Worm (Caenorhabditis elegans): ENCODE results near the gene med-1.

DNA sequence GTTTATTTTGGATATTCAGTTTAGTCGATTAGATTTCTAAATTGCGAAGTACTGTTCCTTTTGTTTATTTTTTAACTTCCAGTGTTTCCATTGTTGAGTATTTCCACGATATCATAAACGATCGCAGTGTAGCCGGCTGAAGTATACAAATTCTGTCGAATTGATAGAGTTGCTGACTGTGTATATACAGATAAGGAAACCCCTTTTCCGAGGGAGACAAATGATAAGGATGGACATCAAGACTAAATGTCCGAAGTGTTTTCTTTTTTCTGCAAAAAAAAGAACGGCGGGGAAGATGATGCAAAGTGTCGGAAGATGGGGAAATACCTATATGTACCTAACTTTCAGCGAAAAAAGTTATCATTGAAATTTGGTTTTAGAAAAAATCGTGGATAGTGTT lies 16.2 kb downstream of the med-1 start:
- TF ChIP-seq nhr-25 (tag; optimal IDR thresholded peaks at IDR 0.05), result no peak
- TF ChIP-seq nhr-129 (tag; optimal IDR thresholded peaks at IDR 0.05), result no peak
- TF ChIP-seq dmd-4 (tag; optimal IDR thresholded peaks at IDR 0.05), result no peak
- no peak for TF ChIP-seq gmeb-1 (tag; optimal IDR thresholded peaks at IDR 0.05)
- no peak for TF ChIP-seq mab-5 (tag; optimal IDR thresholded peaks at IDR 0.05)
- no peak for TF ChIP-seq snpc-4 (tag; optimal IDR thresholded peaks at IDR 0.05)
- TF ChIP-seq nhr-23 (tag; optimal IDR thresholded peaks at IDR 0.05), result no peak
- no peak for TF ChIP-seq nhr-12 (tag; optimal IDR thresholded peaks at IDR 0.05)
- TF ChIP-seq sem-4 (tag; optimal IDR thresholded peaks at IDR 0.05), result no peak
